Fruit fly (Drosophila melanogaster) whole organism, wandering third instar larva: ENCODE measurements around the gene Vha36-3.

Source experiments
- Dif ChIP-seq: fragments of 200-275, 200-300 bp; sonication (Bioruptor generic); optimal IDR thresholded peaks from 2 replicates; lab custom pipeline; 2018; ENCODE audit warnings: missing biosample characterization, missing genetic modification characterization; ENCODE audit not compliant: partially characterized antibody
- HLH106 ChIP-seq: fragments of 200-800 bp; optimal IDR thresholded peaks from 3 replicates; lab custom pipeline; 2019; ENCODE audit warnings: missing biosample characterization, mild to moderate bottlenecking, missing genetic modification characterization, moderate library complexity
- Myc ChIP-seq: fragments of >200 bp; optimal IDR thresholded peaks from 2 replicates; lab custom pipeline; 2017
- OdsH ChIP-seq: fragments of 200-800 bp; sonication (Bioruptor generic); optimal IDR thresholded peaks from 2 replicates; lab custom pipeline; 2016; ENCODE audit warnings: missing biosample characterization, mild to moderate bottlenecking, missing genetic modification characterization
- brk ChIP-seq: fragments of 200-800 bp; sonication (Bioruptor generic); optimal IDR thresholded peaks from 2 replicates; lab custom pipeline; 2016; ENCODE audit warnings: missing biosample characterization, mild to moderate bottlenecking, missing genetic modification characterization
- foxo ChIP-seq, 2 experiments: fragments of 200-800 bp; sonication (Bioruptor generic); optimal IDR thresholded peaks; 2 replicates in 1 of 2; 3 replicates in 1 of 2; lab custom pipeline; 2016 to 2017; ENCODE audit warnings: missing biosample characterization in 2 of 2, missing genetic modification characterization in 2 of 2
- jim ChIP-seq: fragments of 175-275, 200-325 bp; sonication (Bioruptor generic); optimal IDR thresholded peaks from 2 replicates; lab custom pipeline; 2016; ENCODE audit warnings: missing biosample characterization, mild to moderate bottlenecking, missing genetic modification characterization
- tai ChIP-seq: sonication (Bioruptor generic); optimal IDR thresholded peaks from 2 replicates; lab custom pipeline; 2016; ENCODE audit warnings: missing biosample characterization, missing genetic modification characterization

DNA sequence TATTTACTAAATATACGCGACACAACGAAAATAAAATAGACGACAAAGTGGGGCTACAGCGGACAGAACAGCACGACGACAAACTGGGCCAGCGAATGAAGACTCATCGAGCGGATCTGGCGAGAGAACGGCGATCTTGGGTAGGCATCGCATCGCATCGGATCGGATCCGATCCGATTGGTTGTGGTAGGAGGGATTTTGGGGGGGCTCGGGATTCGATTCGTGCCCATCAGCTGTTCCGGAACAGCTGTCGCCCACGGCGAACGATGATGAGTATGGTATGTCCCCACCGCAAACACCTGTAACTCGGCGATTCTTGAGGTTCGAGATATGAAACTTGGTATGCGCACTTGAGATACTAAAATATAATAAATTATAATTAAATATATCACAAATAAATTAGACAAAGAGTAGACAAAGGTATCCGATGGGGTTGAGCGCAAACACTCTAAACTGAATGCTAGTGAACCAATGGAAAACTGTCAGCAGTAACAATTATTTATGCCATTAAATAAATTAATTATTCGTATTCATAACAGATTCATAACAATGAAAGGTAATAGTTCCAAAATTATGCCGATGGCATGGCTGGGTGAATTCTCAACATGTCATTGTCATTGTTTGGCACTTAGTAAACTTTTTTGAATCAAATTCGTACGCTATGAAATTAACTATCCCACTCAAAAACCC lies at the start of gene Vha36-3, which contains the start of gene AANATL7:
- TF ChIP-seq HLH106 = no peak
- TF ChIP-seq tai (GFP tag; lab: Kevin White, UChicago) = no peak
- no peak for TF ChIP-seq jim
- TF ChIP-seq OdsH (GFP tag; lab: Kevin White, UChicago) = no peak
- TF ChIP-seq Myc (lab: Kevin White, UChicago) = no peak
- no peak for TF ChIP-seq foxo (GFP tag; optimal IDR thresholded peaks at IDR 0.05; lab: Kevin White, UChicago)
- no peak for TF ChIP-seq Dif (GFP tag; lab: Kevin White, UChicago)
- no peak for TF ChIP-seq brk
